Worm (Caenorhabditis elegans): ENCODE data around the gene gtap-2.

ce11 chrIII:9849950-9850349 lies 41.6 kb downstream of the gtap-2 start:
- TF ChIP-seq nhr-28 (tag; optimal IDR thresholded peaks at IDR 0.05) (no peak), unc-98 (GFP tag; IDR thresholded peaks at IDR 0.05) (no peak), ces-1 (GFP tag; optimal IDR thresholded peaks at IDR 0.05) (no peak), lir-3 (tag; optimal IDR thresholded peaks at IDR 0.05; ENCODE audit: poor library complexity) (no peak)

Measured in whole organism, L1 larva.